Fruit fly (Drosophila melanogaster) whole organism, embryonic: ENCODE data around the gene Gs1l.

Experiments
- Ada2b ChIP-seq: fragments of 200-800 bp; sonication (Bioruptor generic); IDR thresholded peaks from 2 replicates; pipeline ENCODE4 v1.3.6; 2022; ENCODE audit warnings: missing biosample characterization, missing genetic modification characterization
- Aef1 ChIP-seq: fragments of 200-800 bp; sonication (Bioruptor generic); IDR thresholded peaks from 3 replicates; pipeline ENCODE4 v1.3.6; 2022; ENCODE audit warnings: missing biosample characterization, missing genetic modification characterization
- CG10147 ChIP-seq: fragments of 200-800 bp; sonication (Bioruptor generic); optimal IDR thresholded peaks from 2 replicates; lab custom pipeline; 2019; ENCODE audit warnings: missing biosample characterization, mild to moderate bottlenecking, missing genetic modification characterization, moderate library complexity
- CG10366 ChIP-seq: fragments of 200-800 bp; sonication (Bioruptor generic); IDR thresholded peaks from 2 replicates; pipeline ENCODE4 v1.3.6; 2022; ENCODE audit warnings: missing biosample characterization, missing genetic modification characterization
- CG10979 ChIP-seq: fragments of 200-800 bp; sonication (Bioruptor generic); optimal IDR thresholded peaks from 2 replicates; lab custom pipeline; 2018; ENCODE audit warnings: missing biosample characterization, mild to moderate bottlenecking, missing genetic modification characterization, moderate library complexity
- CG15601 ChIP-seq: fragments of 200-800 bp; sonication (Bioruptor generic); optimal IDR thresholded peaks from 3 replicates; lab custom pipeline; 2019; ENCODE audit warnings: missing biosample characterization, mild to moderate bottlenecking, missing genetic modification characterization, moderate library complexity
- CG1647 ChIP-seq: fragments of 200-800 bp; sonication (Bioruptor generic); optimal IDR thresholded peaks from 3 replicates; lab custom pipeline; 2016; ENCODE audit warnings: missing biosample characterization, missing genetic modification characterization
- CG16813 ChIP-seq: fragments of 200-800 bp; sonication (Bioruptor generic); IDR thresholded peaks from 3 replicates; pipeline ENCODE4 v1.3.6; 2022; ENCODE audit warnings: missing biosample characterization, missing genetic modification characterization; ENCODE audit not compliant: partially characterized antibody
- CG17361 ChIP-seq: fragments of 200-800 bp; sonication (Bioruptor generic); IDR thresholded peaks from 3 replicates; pipeline ENCODE4 v1.3.6; 2022; ENCODE audit warnings: missing biosample characterization, missing genetic modification characterization
- CG17912 ChIP-seq: fragments of 200-800 bp; sonication (Bioruptor generic); optimal IDR thresholded peaks from 2 replicates; lab custom pipeline; 2018; ENCODE audit warnings: missing biosample characterization, mild to moderate bottlenecking, missing genetic modification characterization
- CG2120 ChIP-seq: fragments of 200-800 bp; sonication (Bioruptor generic); optimal IDR thresholded peaks from 3 replicates; lab custom pipeline; 2016; ENCODE audit warnings: missing biosample characterization, missing genetic modification characterization
- CG30020 ChIP-seq: fragments of 200-800 bp; optimal IDR thresholded peaks from 2 replicates; lab custom pipeline; 2019; ENCODE audit warnings: missing biosample characterization, mild to moderate bottlenecking, missing genetic modification characterization, moderate library complexity
- CG3163 ChIP-seq: fragments of 200-800 bp; sonication (Bioruptor generic); optimal IDR thresholded peaks from 3 replicates; lab custom pipeline; 2016; ENCODE audit warnings: missing biosample characterization, missing genetic modification characterization
- CG4617 ChIP-seq: fragments of 200-800 bp; sonication (Bioruptor generic); optimal IDR thresholded peaks from 3 replicates; lab custom pipeline; 2016; ENCODE audit warnings: missing biosample characterization, missing genetic modification characterization, borderline replicate concordance
- CG6791 ChIP-seq: fragments of 200-800 bp; sonication (Bioruptor generic); IDR thresholded peaks from 3 replicates; pipeline ENCODE4 v1.3.6; 2022; ENCODE audit warnings: missing biosample characterization, missing genetic modification characterization; ENCODE audit not compliant: partially characterized antibody
- CG7928 ChIP-seq: fragments of 200-800 bp; sonication (Bioruptor generic); optimal IDR thresholded peaks from 2 replicates; lab custom pipeline; 2017; ENCODE audit warnings: missing biosample characterization, mild to moderate bottlenecking, missing genetic modification characterization
- CG9609 ChIP-seq: fragments of 200-800 bp; sonication (Bioruptor generic); optimal IDR thresholded peaks from 3 replicates; lab custom pipeline; 2016; ENCODE audit warnings: missing biosample characterization, missing genetic modification characterization
- CG9797 ChIP-seq: fragments of 200-800 bp; sonication (Bioruptor generic); optimal IDR thresholded peaks from 3 replicates; lab custom pipeline; 2018; ENCODE audit warnings: missing biosample characterization, mild to moderate bottlenecking, missing genetic modification characterization
- Dad ChIP-seq: fragments of 200-800 bp; sonication (Bioruptor generic); optimal IDR thresholded peaks from 3 replicates; lab custom pipeline; 2016; ENCODE audit warnings: missing biosample characterization, missing genetic modification characterization
- Dip3 ChIP-seq: fragments of 200-800 bp; sonication (Bioruptor generic); optimal IDR thresholded peaks from 3 replicates; lab custom pipeline; 2016; ENCODE audit warnings: missing biosample characterization, missing genetic modification characterization
- HHEX ChIP-seq: fragments of 200-800 bp; sonication (Bioruptor generic); optimal IDR thresholded peaks from 3 replicates; lab custom pipeline; 2017; ENCODE audit warnings: missing biosample characterization, mild to moderate bottlenecking, missing genetic modification characterization, missing genetic modification reagents
- Jarid2 ChIP-seq: fragments of 200-800 bp; sonication (Bioruptor generic); optimal IDR thresholded peaks from 3 replicates; lab custom pipeline; 2017; ENCODE audit warnings: mild to moderate bottlenecking, missing biosample characterization, missing genetic modification reagents, missing genetic modification characterization
- Meics ChIP-seq: fragments of 200-800 bp; sonication (Bioruptor generic); optimal IDR thresholded peaks from 2 replicates; lab custom pipeline; 2017; ENCODE audit warnings: missing biosample characterization, mild to moderate bottlenecking, missing genetic modification characterization
- Nf-YC ChIP-seq: fragments of 200-800 bp; optimal IDR thresholded peaks from 3 replicates; lab custom pipeline; 2019; ENCODE audit warnings: missing biosample characterization, mild to moderate bottlenecking, missing genetic modification characterization, moderate library complexity
- Opbp ChIP-seq: fragments of 200-800 bp; sonication (Bioruptor generic); IDR thresholded peaks from 3 replicates; pipeline ENCODE4 v1.3.6; 2022; ENCODE audit warnings: missing biosample characterization, missing genetic modification characterization; ENCODE audit not compliant: partially characterized antibody
- Optix ChIP-seq: fragments of 200-800 bp; sonication (Bioruptor generic); IDR thresholded peaks from 3 replicates; pipeline ENCODE4 v1.3.6; 2022; ENCODE audit warnings: missing biosample characterization, missing genetic modification characterization
- Pdp1 ChIP-seq, 2 experiments: fragments of 200-800 bp; sonication (Bioruptor generic); optimal IDR thresholded peaks; 3 replicates each; lab custom pipeline; 2016; ENCODE audit warnings: missing biosample characterization in 2 of 2, missing genetic modification characterization in 2 of 2, mild to moderate bottlenecking in 1 of 2, moderate library complexity in 1 of 2
- Ravus ChIP-seq: fragments of 200-800 bp; sonication (Bioruptor generic); IDR thresholded peaks from 2 replicates; pipeline ENCODE4 v1.3.6; 2022; ENCODE audit warnings: missing biosample characterization, missing genetic modification characterization
- Sin3A ChIP-seq: fragments of >200 bp; optimal IDR thresholded peaks from 2 replicates; lab custom pipeline; 2018
- Sox102F ChIP-seq: fragments of 200-800 bp; sonication (Bioruptor generic); optimal IDR thresholded peaks from 2 replicates; lab custom pipeline; 2018; ENCODE audit warnings: missing biosample characterization, mild to moderate bottlenecking, missing genetic modification characterization, moderate library complexity
- Sry-δ ChIP-seq: fragments of 200-800 bp; sonication (Bioruptor generic); optimal IDR thresholded peaks from 2 replicates; lab custom pipeline; 2016; ENCODE audit warnings: missing biosample characterization, missing genetic modification characterization
- TFAM ChIP-seq: fragments of 200-800 bp; sonication (Bioruptor generic); optimal IDR thresholded peaks from 2 replicates; lab custom pipeline; 2017; ENCODE audit warnings: missing biosample characterization, missing genetic modification characterization, inconsistent platforms
- bbx ChIP-seq: fragments of 200-800 bp; sonication (Bioruptor generic); IDR thresholded peaks from 2 replicates; pipeline ENCODE4 v1.3.6; 2022; ENCODE audit warnings: missing biosample characterization, missing genetic modification characterization; ENCODE audit not compliant: partially characterized antibody
- br ChIP-seq: fragments of >200 bp; optimal IDR thresholded peaks from 2 replicates; lab custom pipeline; 2017
- chm ChIP-seq: fragments of 200-800 bp; sonication (Bioruptor generic); IDR thresholded peaks from 2 replicates; pipeline ENCODE4 v1.3.6; 2022; ENCODE audit warnings: missing biosample characterization, missing genetic modification characterization
- cwo ChIP-seq: fragments of 200-800 bp; sonication (Bioruptor generic); optimal IDR thresholded peaks from 3 replicates; lab custom pipeline; 2017; ENCODE audit warnings: missing biosample characterization, missing genetic modification characterization, mild to moderate bottlenecking, moderate library complexity, missing genetic modification reagents
- fd102C ChIP-seq: fragments of 200-800 bp; sonication (Bioruptor generic); optimal IDR thresholded peaks from 2 replicates; lab custom pipeline; 2018; ENCODE audit warnings: missing biosample characterization, mild to moderate bottlenecking, missing genetic modification characterization, moderate library complexity
- fd64A ChIP-seq: fragments of 200-800 bp; sonication (Bioruptor generic); optimal IDR thresholded peaks from 3 replicates; lab custom pipeline; 2018; ENCODE audit warnings: missing biosample characterization, mild to moderate bottlenecking, missing genetic modification characterization
- gce ChIP-seq: fragments of 200-800 bp; sonication (Bioruptor generic); IDR thresholded peaks from 3 replicates; pipeline ENCODE4 v1.3.6; 2022; ENCODE audit warnings: missing biosample characterization, missing genetic modification characterization
- grau ChIP-seq: fragments of 200-800 bp; optimal IDR thresholded peaks from 3 replicates; lab custom pipeline; 2019; ENCODE audit warnings: missing biosample characterization, mild to moderate bottlenecking, missing genetic modification characterization, moderate library complexity
- gro ChIP-seq: fragments of 200-800 bp; sonication (Bioruptor generic); optimal IDR thresholded peaks from 2 replicates; lab custom pipeline; 2016; ENCODE audit warnings: missing biosample characterization, missing genetic modification characterization
- ken ChIP-seq: fragments of 200-800 bp; sonication (Bioruptor generic); IDR thresholded peaks from 3 replicates; pipeline ENCODE4 v1.3.6; 2022; ENCODE audit warnings: missing biosample characterization, missing genetic modification characterization
- nmo ChIP-seq: fragments of 200-800 bp; sonication (Bioruptor generic); optimal IDR thresholded peaks from 2 replicates; lab custom pipeline; 2018; ENCODE audit warnings: missing biosample characterization, mild to moderate bottlenecking, missing genetic modification characterization, moderate library complexity
- pan ChIP-seq, 4 experiments: fragments of >200 bp in 3 of 4; fragments of 200-800 bp in 1 of 4; sonication (Bioruptor generic) in 1 of 4; optimal IDR thresholded peaks in 3 of 4; IDR thresholded peaks in 1 of 4; 2 replicates each; pipeline versions ENCODE4 v1.3.6 to Lab custom; 2017 to 2022; ENCODE audit warnings: missing biosample characterization in 2 of 4, missing genetic modification characterization in 2 of 4, mixed read lengths in 1 of 4
- phol ChIP-seq: fragments of 200-800 bp; sonication (Bioruptor generic); optimal IDR thresholded peaks from 3 replicates; lab custom pipeline; 2018; ENCODE audit warnings: missing biosample characterization, mild to moderate bottlenecking, missing genetic modification characterization, moderate library complexity
- row ChIP-seq: fragments of 200-800 bp; sonication (Bioruptor generic); IDR thresholded peaks from 3 replicates; pipeline ENCODE4 v1.3.6; 2022; ENCODE audit warnings: missing biosample characterization, missing genetic modification characterization
- sens ChIP-seq: fragments of 200-800 bp; sonication (Bioruptor generic); peaks from one replicate; lab custom pipeline; 2016; ENCODE audit warnings: missing biosample characterization, missing genetic modification characterization
- slou ChIP-seq: fragments of 200-800 bp; sonication (Bioruptor generic); optimal IDR thresholded peaks from 3 replicates; lab custom pipeline; 2016; ENCODE audit warnings: missing biosample characterization, missing genetic modification characterization
- ssp ChIP-seq: fragments of 200-800 bp; sonication (Bioruptor generic); IDR thresholded peaks from 2 replicates; pipeline ENCODE4 v1.3.6; 2022; ENCODE audit warnings: missing biosample characterization, missing genetic modification characterization
- sug ChIP-seq: fragments of 200-800 bp; optimal IDR thresholded peaks from 2 replicates; lab custom pipeline; 2019; ENCODE audit warnings: missing biosample characterization, mild to moderate bottlenecking, missing genetic modification characterization, moderate library complexity
- zfh1 ChIP-seq: fragments of 200-800 bp; sonication (Bioruptor generic); IDR thresholded peaks from 3 replicates; pipeline ENCODE4 v1.3.6; 2022; ENCODE audit warnings: missing biosample characterization, missing genetic modification characterization

Gene Gs1l

DNA sequence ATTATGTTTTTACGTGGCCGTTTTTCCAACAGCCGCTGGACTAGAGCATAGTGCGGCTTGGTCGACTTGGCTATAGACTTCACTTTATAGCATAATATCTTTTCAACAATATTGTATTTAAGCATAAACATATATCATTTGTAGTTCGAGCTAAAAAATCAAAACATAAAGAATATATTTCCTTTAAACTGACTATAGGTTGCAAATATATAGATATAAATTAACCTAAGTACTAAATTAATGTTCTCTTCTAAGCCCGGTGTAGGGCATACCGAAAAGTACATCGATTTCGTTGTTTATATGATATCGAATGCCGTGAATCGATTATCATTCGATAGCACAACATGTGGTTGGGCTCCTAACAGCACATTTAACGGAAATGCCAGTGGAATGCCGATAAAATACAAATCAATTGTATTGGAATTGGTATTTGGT, 8.0 kb downstream of the Gs1l start, which contains the start of gene MFS18 (continued):
- peak; percentile 59 for TF ChIP-seq CG16813 (GFP tag; lab: Robert Waterston, UW)
- TF ChIP-seq Meics (GFP tag; lab: Kevin White, UChicago) = peak; percentile 98
- peak; percentile 87 for TF ChIP-seq gro (GFP tag; lab: Kevin White, UChicago)
- TF ChIP-seq sens = peak; percentile 97
- TF ChIP-seq slou = peak; percentile 98
- peak; percentile 94 for TF ChIP-seq TFAM (GFP tag; lab: Kevin White, UChicago)
- peak; percentile 48 for TF ChIP-seq Sry-δ (GFP tag; lab: Kevin White, UChicago)
- peak; percentile 97 for TF ChIP-seq Optix (GFP tag; lab: Robert Waterston, UW)
- TF ChIP-seq CG17361 (GFP tag; lab: Robert Waterston, UW) = peak; percentile 99
- peak; percentile 87 for TF ChIP-seq CG10147 (GFP tag; lab: Kevin White, UChicago)
- TF ChIP-seq fd102C (GFP tag; lab: Kevin White, UChicago) = peak; percentile 87
- TF ChIP-seq Dad = peak; percentile 88
- peak; percentile 98 for TF ChIP-seq ken (GFP tag; lab: Robert Waterston, UW)
- peak; percentile 91 for TF ChIP-seq fd64A (GFP tag; lab: Kevin White, UChicago)
- TF ChIP-seq CG1647 = peak; percentile 87
- peak; percentile 96 for TF ChIP-seq CG2120 (GFP tag; lab: Kevin White, UChicago)
- peak; percentile 99 for TF ChIP-seq zfh1 (GFP tag; lab: Robert Waterston, UW)
- TF ChIP-seq HHEX (GFP tag; lab: Kevin White, UChicago) = peak; percentile 98
- peak; percentile 97 for TF ChIP-seq chm
- TF ChIP-seq CG7928 (GFP tag; lab: Kevin White, UChicago) = peak; percentile 76
- peak; percentile 91 for TF ChIP-seq Jarid2 (GFP tag; lab: Kevin White, UChicago)
- peak; percentile 98 for TF ChIP-seq CG10366 (GFP tag; lab: Robert Waterston, UW)
- no peak for TF ChIP-seq br (lab: Kevin White, UChicago)
- peak; percentile 99 for TF ChIP-seq phol (tag; lab: Kevin White, UChicago)
- peak; percentile 93 for TF ChIP-seq bbx (GFP tag; lab: Robert Waterston, UW)
- peak; percentile 98 for TF ChIP-seq Aef1 (GFP tag; lab: Robert Waterston, UW)
- TF ChIP-seq CG3163 (GFP tag; lab: Kevin White, UChicago) = peak; percentile 16
- TF ChIP-seq Sox102F = peak; percentile 97
- TF ChIP-seq Ravus (GFP tag; lab: Robert Waterston, UW) = peak; percentile 97
- TF ChIP-seq, all 482 proteins: peak for 445

DNA sequence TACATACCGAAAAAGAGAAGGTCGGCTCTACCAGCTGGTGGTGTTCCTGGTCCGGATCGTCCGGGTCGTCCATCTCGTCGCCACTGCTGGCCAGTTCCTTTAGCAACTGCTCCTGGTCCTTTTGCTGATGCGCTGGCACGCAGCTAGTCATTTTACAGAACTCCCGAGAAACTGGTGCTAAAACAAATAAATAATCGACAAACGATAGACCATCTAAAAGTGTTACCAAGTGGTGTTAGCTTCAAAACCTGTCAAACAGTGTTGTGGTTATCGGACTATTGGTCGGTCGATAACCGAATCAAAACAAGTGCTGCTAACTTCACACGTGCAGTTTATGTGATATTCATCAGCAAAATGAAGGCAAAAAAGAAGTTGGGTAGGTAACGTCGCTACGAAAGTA, 12.2 kb downstream of the Gs1l start, which contains the start of the genes morgue and Elp3:
Gene morgue, minus strand, starts transcription at position 224 of the 400 bp plus-strand sequence.
Gene Elp3, plus strand, starts transcription at position 276 of the 400 bp plus-strand sequence.
- TF ChIP-seq Nf-YC (tag; lab: Kevin White, UChicago) (peak; percentile 15), Pdp1 (GFP tag; optimal IDR thresholded peaks at IDR 0.05; lab: Kevin White, UChicago) (peak in 1 of 2 experiments; percentile 30), CG17912 (GFP tag; lab: Kevin White, UChicago) (no peak), CG4617 (GFP tag; lab: Kevin White, UChicago) (peak; percentile 86), cwo (GFP tag; lab: Kevin White, UChicago) (peak; percentile 45), pan (optimal IDR thresholded peaks at IDR 0.05; lab: Kevin White, UChicago) (no peak), pan (GFP tag; optimal IDR thresholded peaks at IDR 0.05 in 1 of 2, IDR thresholded peaks at IDR 0.05 in 1 of 2) (no peak), Ada2b (GFP tag; lab: Robert Waterston, UW) (no peak), CG10979 (no peak), row (GFP tag; lab: Robert Waterston, UW) (0 out of 3 replicates have a peak, but pooled peaks have one; percentile 14), CG9797 (GFP tag; lab: Kevin White, UChicago) (peak; percentile 71), nmo (GFP tag; lab: Kevin White, UChicago) (peak; percentile 5), Dip3 (GFP tag; lab: Kevin White, UChicago) (no peak), gce (GFP tag; lab: Robert Waterston, UW) (no peak), CG15601 (tag; lab: Kevin White, UChicago) (no peak), grau (tag; lab: Kevin White, UChicago) (peak; percentile 14), CG30020 (peak; percentile 25), CG6791 (GFP tag; lab: Robert Waterston, UW) (peak; percentile 77), ssp (GFP tag; lab: Robert Waterston, UW) (no peak), Sin3A (peak; percentile 53), CG9609 (GFP tag; lab: Kevin White, UChicago) (no peak), Opbp (GFP tag; lab: Robert Waterston, UW) (peak; percentile 72; the same call in 2 of the 3 replicates), sug (tag; lab: Kevin White, UChicago) (peak; percentile 16)
